Worm (Caenorhabditis elegans) whole organism, L1 larva: ENCODE data around the gene syd-1.
A peak's percentile ranks its signal among the peaks of the same experiment; 100 is the strongest.

Source experiments
- C04F5.9 ChIP-seq: sonication (generic microtip); optimal IDR thresholded peaks from 2 replicates; lab custom pipeline; 2016; ENCODE audit warnings: missing genetic modification characterization, missing compliant biosample characterization
- aly-2 ChIP-seq: fragments of 150-350 bp; optimal IDR thresholded peaks from 2 replicates; lab custom pipeline; 2014; ENCODE audit warnings: missing biosample characterization, missing genetic modification characterization
- ama-1 ChIP-seq: fragments of 150-350 bp; optimal IDR thresholded peaks from 2 replicates; lab custom pipeline; 2014
- blmp-1 ChIP-seq: fragments of 150-350 bp; optimal IDR thresholded peaks from 2 replicates; lab custom pipeline; 2014; ENCODE audit warnings: missing biosample characterization, missing genetic modification characterization
- ceh-82 ChIP-seq, 3 experiments: fragments of 150-350 bp in 1 of 3; sonication (generic microtip) in 2 of 3; optimal IDR thresholded peaks; 2 replicates each; lab custom pipeline; 2014 to 2017; ENCODE audit warnings: missing biosample characterization in 3 of 3, missing genetic modification characterization in 3 of 3
- ceh-90 ChIP-seq: sonication (generic microtip); optimal IDR thresholded peaks from 2 replicates; lab custom pipeline; 2016; ENCODE audit warnings: missing genetic modification characterization, missing compliant biosample characterization
- efl-3 ChIP-seq: fragments of 200-800 bp; sonication (Bioruptor generic); optimal IDR thresholded peaks from 2 replicates; lab custom pipeline; 2018; ENCODE audit warnings: mild to moderate bottlenecking, missing genetic modification characterization, missing compliant biosample characterization
- egl-13 ChIP-seq: sonication (generic microtip); optimal IDR thresholded peaks from 2 replicates; lab custom pipeline; 2016; ENCODE audit warnings: missing genotype, missing genetic modification reagents, missing genetic modification characterization, missing compliant biosample characterization
- elt-2 ChIP-seq: sonication (generic microtip); optimal IDR thresholded peaks from 2 replicates; lab custom pipeline; 2016; ENCODE audit warnings: missing genetic modification characterization, mild to moderate bottlenecking, inconsistent platforms, missing compliant biosample characterization, missing genetic modification reagents
- fkh-8 ChIP-seq: sonication (generic microtip); optimal IDR thresholded peaks from 2 replicates; lab custom pipeline; 2016; ENCODE audit warnings: mild to moderate bottlenecking, missing genetic modification characterization, missing compliant biosample characterization
- fos-1 ChIP-seq: fragments of 150-350 bp; optimal IDR thresholded peaks from 2 replicates; lab custom pipeline; 2014; ENCODE audit warnings: missing biosample characterization, missing genetic modification characterization
- grh-1 ChIP-seq: fragments of 200-800 bp; sonication (Bioruptor generic); IDR thresholded peaks from 2 replicates; pipeline ENCODE4 v1.3.6; 2022; ENCODE audit warnings: missing genetic modification reagents, missing genetic modification characterization, missing compliant biosample characterization
- hlh-17 ChIP-seq: fragments of 200-800 bp; sonication (Bioruptor generic); optimal IDR thresholded peaks from 2 replicates; lab custom pipeline; 2018; ENCODE audit warnings: missing genetic modification characterization, mild to moderate bottlenecking, missing compliant biosample characterization, moderate library complexity, borderline replicate concordance
- hlh-4 ChIP-seq: sonication (generic microtip); optimal IDR thresholded peaks from 2 replicates; lab custom pipeline; 2016; ENCODE audit warnings: mild to moderate bottlenecking, missing genetic modification characterization, missing compliant biosample characterization
- hpl-2 ChIP-seq: fragments of 150-350 bp; optimal IDR thresholded peaks from 2 replicates; lab custom pipeline; 2014; ENCODE audit warnings: missing biosample characterization, missing genetic modification reagents, missing genetic modification characterization
- isw-1 ChIP-seq: fragments of 200-800 bp; sonication (Bioruptor generic); IDR thresholded peaks from 2 replicates; pipeline ENCODE4 v1.3.6; 2022; ENCODE audit warnings: missing genetic modification characterization, missing compliant biosample characterization
- lin-14 ChIP-seq: fragments of 200-800 bp; sonication (Bioruptor generic); optimal IDR thresholded peaks from 2 replicates; lab custom pipeline; 2018; ENCODE audit warnings: mild to moderate bottlenecking, missing genetic modification characterization, moderate library complexity, missing compliant biosample characterization
- lin-15B ChIP-seq: fragments of 150-350 bp; sonication (generic microtip); optimal IDR thresholded peaks from 3 replicates; lab custom pipeline; 2014; ENCODE audit warnings: missing biosample characterization, missing genetic modification characterization
- lin-35 ChIP-seq, 2 experiments: fragments of 150-350 bp; optimal IDR thresholded peaks; 2 replicates each; lab custom pipeline; 2014; ENCODE audit warnings: missing biosample characterization in 2 of 2, missing genetic modification characterization in 2 of 2, missing genetic modification reagents in 2 of 2
- lir-3 ChIP-seq: sonication (generic microtip); optimal IDR thresholded peaks from 2 replicates; lab custom pipeline; 2016; ENCODE audit warnings: mild to moderate bottlenecking, missing genetic modification characterization, moderate library complexity, missing compliant biosample characterization; ENCODE audit not compliant: poor library complexity
- lsy-2 ChIP-seq, 2 experiments: fragments of 150-350 bp; optimal IDR thresholded peaks; 2 replicates each; lab custom pipeline; 2014; ENCODE audit warnings: missing biosample characterization in 2 of 2, missing genetic modification characterization in 2 of 2
- mef-2 ChIP-seq: fragments of 150-350 bp; optimal IDR thresholded peaks from 2 replicates; lab custom pipeline; 2014; ENCODE audit warnings: missing biosample characterization, missing genetic modification characterization
- nhr-85 ChIP-seq: sonication (generic microtip); peaks from one replicate; lab custom pipeline; 2016; ENCODE audit warnings: missing genetic modification characterization, inconsistent platforms, missing compliant biosample characterization
- nhr-90 ChIP-seq: sonication (generic microtip); optimal IDR thresholded peaks from 2 replicates; lab custom pipeline; 2016; ENCODE audit warnings: mild to moderate bottlenecking, missing genetic modification characterization, missing compliant biosample characterization; ENCODE audit not compliant: poor library complexity
- pqm-1 ChIP-seq: sonication (generic microtip); optimal IDR thresholded peaks from 3 replicates; lab custom pipeline; 2017; ENCODE audit warnings: missing biosample characterization, missing genetic modification characterization
- rnt-1 ChIP-seq: sonication (generic microtip); optimal IDR thresholded peaks from 2 replicates; lab custom pipeline; 2016; ENCODE audit warnings: mild to moderate bottlenecking, missing genetic modification characterization, moderate library complexity, missing compliant biosample characterization
- sup-37 ChIP-seq: fragments of 200-800 bp; sonication (Bioruptor generic); optimal IDR thresholded peaks from 2 replicates; lab custom pipeline; 2018; ENCODE audit warnings: mild to moderate bottlenecking, missing genetic modification characterization, missing compliant biosample characterization
- tbx-2 ChIP-seq: sonication (generic microtip); optimal IDR thresholded peaks from 2 replicates; lab custom pipeline; 2016; ENCODE audit warnings: missing genetic modification characterization, missing compliant biosample characterization
- tlp-1 ChIP-seq: fragments of 150-350 bp; optimal IDR thresholded peaks from 2 replicates; lab custom pipeline; 2014; ENCODE audit warnings: missing biosample characterization, missing genetic modification characterization
- vab-15 ChIP-seq: sonication (generic microtip); optimal IDR thresholded peaks from 2 replicates; lab custom pipeline; 2017; ENCODE audit warnings: missing genotype, mild to moderate bottlenecking, missing genetic modification characterization, missing compliant biosample characterization
- zag-1 ChIP-seq: fragments of 150-350 bp; optimal IDR thresholded peaks from 2 replicates; lab custom pipeline; 2014; ENCODE audit warnings: missing biosample characterization, missing genetic modification characterization
- ztf-11 ChIP-seq, 2 experiments: sonication (generic microtip); optimal IDR thresholded peaks; 2 replicates each; lab custom pipeline; 2016 to 2017; ENCODE audit warnings: missing genetic modification characterization in 2 of 2, missing biosample characterization in 1 of 2, missing compliant biosample characterization in 1 of 2
- ztf-4 ChIP-seq: fragments of 150-350 bp; optimal IDR thresholded peaks from 2 replicates; lab custom pipeline; 2014; ENCODE audit warnings: missing biosample characterization, missing genetic modification characterization

Gene syd-1

DNA sequence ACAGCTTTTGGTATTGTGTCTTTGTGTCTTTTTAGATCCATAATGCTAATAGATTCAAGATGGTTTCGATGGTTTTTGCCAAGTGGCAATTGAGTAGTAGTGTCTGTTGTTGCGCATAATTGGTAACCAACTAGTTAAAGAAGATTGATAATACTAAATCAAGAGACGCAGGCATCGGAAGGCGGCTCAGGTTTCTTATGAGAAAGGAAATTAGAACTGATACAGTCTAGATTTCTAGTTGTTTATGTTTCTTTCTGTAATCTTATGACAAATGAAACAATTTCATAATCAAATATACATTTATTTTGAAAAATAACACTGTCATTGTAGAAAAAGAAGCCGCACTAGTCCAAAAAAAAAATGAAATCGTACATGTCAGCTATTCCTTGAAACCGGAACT is 40.9 kb downstream of the syd-1 start, which contains the start of gene ZK1290.10:
Gene ZK1290.10, minus strand, starts transcription at position 101 of the 400 bp plus-strand sequence.
- TF ChIP-seq hpl-2 (GFP tag; lab: Kevin White, UChicago) (no peak), lin-35 (GFP tag; optimal IDR thresholded peaks at IDR 0.05; lab: Kevin White, UChicago) (no peak), pqm-1 (no peak), hlh-4 (no peak), sup-37 (GFP tag; lab: Kevin White, UChicago) (no peak), isw-1 (GFP tag; lab: Robert Waterston, UW) (no peak), hlh-17 (GFP tag; lab: Kevin White, UChicago) (no peak), zag-1 (tag; lab: Kevin White, UChicago) (no peak)

DNA sequence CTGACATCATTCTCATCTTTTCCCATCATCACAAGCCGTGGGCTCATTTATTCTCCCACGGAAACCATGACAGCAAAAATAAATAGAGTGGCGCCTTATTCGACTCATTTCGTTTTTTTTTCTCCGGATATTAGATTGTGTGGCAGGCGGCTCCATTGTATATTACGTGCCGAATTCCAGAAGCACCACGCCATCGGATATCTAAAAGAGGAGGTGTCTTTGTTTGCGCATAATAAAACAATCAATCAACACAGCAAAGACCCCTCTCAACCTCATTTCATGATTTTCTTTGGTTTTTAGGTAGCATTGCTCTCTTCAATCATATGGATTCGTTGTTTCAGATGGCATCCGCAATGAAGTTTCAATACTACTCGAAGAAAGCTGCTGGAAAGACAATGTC is 45.7 kb downstream of the syd-1 start, which contains the start of gene tph-1:
Gene tph-1, plus strand, starts transcription at position 301 of the 400 bp plus-strand sequence.
- TF ChIP-seq lin-14 (GFP tag; lab: Kevin White, UChicago) (no peak), pqm-1 (no peak), lir-3 (tag; lab: Kevin White, UChicago) (no peak), sup-37 (GFP tag; lab: Kevin White, UChicago) (no peak), aly-2 (tag; lab: Kevin White, UChicago) (no peak), tbx-2 (tag; lab: Kevin White, UChicago) (no peak), fkh-8 (tag; lab: Kevin White, UChicago) (no peak), mef-2 (tag; lab: Kevin White, UChicago) (no peak), fos-1 (tag; lab: Kevin White, UChicago) (no peak), lin-15B (tag; lab: Kevin White, UChicago) (no peak), efl-3 (GFP tag; lab: Kevin White, UChicago) (no peak), hlh-17 (GFP tag; lab: Kevin White, UChicago) (no peak), lsy-2 (tag; optimal IDR thresholded peaks at IDR 0.05; lab: Kevin White, UChicago) (no peak), tlp-1 (tag; lab: Kevin White, UChicago) (no peak), ztf-11 (tag; optimal IDR thresholded peaks at IDR 0.05; lab: Kevin White, UChicago) (no peak), blmp-1 (tag; lab: Kevin White, UChicago) (no peak), hpl-2 (GFP tag; lab: Kevin White, UChicago) (no peak), ceh-90 (tag; lab: Kevin White, UChicago) (no peak), elt-2 (tag; lab: Kevin White, UChicago) (no peak)

DNA sequence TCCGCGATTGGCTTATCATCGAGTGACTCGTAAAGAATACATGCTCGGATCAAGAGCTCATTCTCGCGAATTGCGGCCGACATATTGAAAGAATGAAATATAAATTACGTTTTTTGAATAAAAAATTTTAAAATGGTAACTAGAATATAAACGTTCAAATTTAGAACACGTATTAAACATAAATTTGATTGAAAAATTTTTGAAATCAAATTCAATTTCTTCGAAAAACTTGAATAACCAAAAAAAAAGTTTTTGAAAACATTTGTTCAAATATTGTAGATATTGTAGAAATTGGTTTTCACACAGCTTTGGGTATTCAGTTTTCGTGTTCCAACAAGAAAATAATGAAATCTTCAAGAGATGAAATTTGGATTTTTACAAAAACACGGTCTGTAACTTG is 46.7 kb downstream of the syd-1 start, which contains the start of gene fbxa-224:
Gene fbxa-224, minus strand, starts transcription at position 101 of the 400 bp plus-strand sequence.
- TF ChIP-seq C04F5.9 (tag; lab: Kevin White, UChicago) (no peak), rnt-1 (tag; lab: Kevin White, UChicago) (no peak)

DNA sequence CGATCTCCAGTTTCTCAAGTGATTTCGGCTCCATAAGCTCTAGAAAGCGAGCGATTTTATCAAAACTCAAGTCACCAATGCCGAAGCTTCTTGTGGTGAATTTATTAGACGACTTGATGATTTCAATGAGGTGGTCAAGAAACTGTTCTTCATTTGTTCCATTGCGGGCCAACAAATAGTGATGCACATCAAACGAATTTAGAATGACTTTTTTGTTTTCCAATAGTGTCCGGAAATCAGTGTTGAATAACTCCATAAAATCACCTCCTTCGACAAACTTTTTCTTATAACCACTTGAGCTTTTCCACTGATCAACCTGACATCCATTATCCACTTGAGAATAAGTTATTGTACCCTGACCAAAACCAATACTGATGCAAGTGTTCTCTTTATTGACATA is 47.4 kb downstream of the syd-1 start:
- TF ChIP-seq grh-1 (no peak), efl-3 (GFP tag; lab: Kevin White, UChicago) (no peak), ceh-82 (tag; optimal IDR thresholded peaks at IDR 0.05; lab: Kevin White, UChicago) (no peak), egl-13 (no peak), nhr-85 (no peak), vab-15 (tag; lab: Kevin White, UChicago) (no peak), nhr-90 (tag; lab: Kevin White, UChicago) (no peak)
- TF ChIP-seq, all 84 proteins: peak for 0

DNA sequence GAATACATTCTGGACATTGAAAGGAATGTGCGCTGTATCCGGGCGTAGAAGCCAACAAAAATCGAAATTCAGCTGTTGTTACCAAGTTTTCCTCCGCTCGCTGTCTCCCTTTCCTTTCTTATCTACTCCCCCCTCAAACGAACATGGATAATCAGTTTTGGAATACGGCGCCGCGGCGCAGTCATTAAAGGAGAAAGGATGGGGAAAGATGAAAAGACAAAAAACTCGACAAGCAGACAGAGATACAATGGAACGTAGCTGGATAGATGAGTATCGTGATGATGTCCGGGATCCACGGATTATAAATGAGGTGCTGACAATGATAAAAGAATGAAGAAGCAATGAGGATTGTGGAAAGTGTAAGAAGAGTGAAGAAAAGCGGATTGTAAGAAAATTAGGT is 49.3 kb downstream of the syd-1 start:
- TF ChIP-seq ztf-4 (tag; lab: Kevin White, UChicago) (peak; percentile 17), ama-1 (lab: Kevin White, UChicago) (peak; percentile 85), blmp-1 (tag; lab: Kevin White, UChicago) (peak; percentile 97), nhr-90 (tag; lab: Kevin White, UChicago) (no peak)
